In the genomic region with DNA sequence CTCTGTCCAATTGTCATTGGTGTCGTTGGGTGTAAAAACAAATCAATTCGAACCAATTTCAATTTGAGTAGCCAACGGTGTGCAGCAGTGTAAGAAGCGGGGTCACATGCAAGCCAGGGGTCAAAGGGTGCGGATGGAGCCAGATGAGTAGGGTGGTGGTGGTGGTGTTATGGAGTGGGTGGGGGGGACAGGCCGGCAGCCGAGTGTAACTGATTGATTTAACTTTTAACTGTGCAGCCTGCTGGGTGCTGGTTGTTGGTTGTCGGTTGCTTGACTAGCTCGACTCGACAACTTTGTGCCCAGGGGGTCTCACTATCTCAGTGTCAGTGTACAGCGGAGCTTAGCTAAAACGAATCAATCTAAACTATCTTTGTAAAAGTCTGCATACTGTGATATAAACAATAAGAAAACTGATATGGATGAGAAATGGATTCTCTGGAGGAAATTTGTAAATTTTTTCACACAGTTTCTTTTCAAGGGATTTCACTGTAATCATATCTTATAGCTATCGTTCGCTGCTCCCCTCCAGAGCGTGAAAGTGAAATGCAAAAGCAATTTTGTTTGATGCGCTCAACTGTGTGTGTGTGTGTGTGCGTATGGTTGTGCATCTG, we compare ENCODE assay signal across 5 fruit fly cellular contexts.
A peak's percentile ranks its signal among the peaks of the same experiment; 100 is the strongest.
TF ChIP-seq lines count a peak whose summit lies in the region.

No protein-coding gene starts in this region.

- TF ChIP-seq CTCF in whole organism, embryonic (GFP tag; optimal IDR thresholded peaks at IDR 0.05; lab: Kevin White, UChicago), result no peak

TF ChIP-seq in whole organism, adult, 20 proteins besides CTCF, POLR2A, EP300 and RAD21 (continues in another document):
- no peak for TF ChIP-seq kay (GFP tag; lab: Kevin White, UChicago; ENCODE audit: borderline replicate concordance)
- TF ChIP-seq CG7045 (GFP tag; optimal IDR thresholded peaks at IDR 0.05; lab: Kevin White, UChicago), result peak; percentile 57
- peak; percentile 15 for TF ChIP-seq pad (GFP tag; optimal IDR thresholded peaks at IDR 0.05; lab: Kevin White, UChicago)
- TF ChIP-seq cnc (optimal IDR thresholded peaks at IDR 0.05; lab: Kevin White, UChicago), result no peak
- no peak for TF ChIP-seq CG11617 (GFP tag; optimal IDR thresholded peaks at IDR 0.05; lab: Kevin White, UChicago)
- TF ChIP-seq Crg-1 (GFP tag; optimal IDR thresholded peaks at IDR 0.05; lab: Kevin White, UChicago), result no peak
- TF ChIP-seq cic (GFP tag; optimal IDR thresholded peaks at IDR 0.05; lab: Kevin White, UChicago), result no peak
- TF ChIP-seq Mnt (GFP tag; optimal IDR thresholded peaks at IDR 0.05; lab: Kevin White, UChicago), result no peak
- TF ChIP-seq CG14711 (tag; optimal IDR thresholded peaks at IDR 0.05; lab: Kevin White, UChicago), result no peak
- TF ChIP-seq CG5204 (GFP tag; optimal IDR thresholded peaks at IDR 0.05; lab: Kevin White, UChicago), result peak; percentile 31
- no peak for TF ChIP-seq CG1620 (GFP tag; optimal IDR thresholded peaks at IDR 0.05; lab: Kevin White, UChicago)
- peak; percentile 83 for TF ChIP-seq CG12768 (GFP tag; optimal IDR thresholded peaks at IDR 0.05; lab: Kevin White, UChicago)
- TF ChIP-seq ovo (GFP tag; optimal IDR thresholded peaks at IDR 0.05; lab: Kevin White, UChicago), result no peak
- TF ChIP-seq CG33017 (tag; optimal IDR thresholded peaks at IDR 0.05; lab: Kevin White, UChicago), result peak; percentile 73
- TF ChIP-seq tj (GFP tag; optimal IDR thresholded peaks at IDR 0.05; lab: Kevin White, UChicago), result no peak
- TF ChIP-seq bab1 (GFP tag; optimal IDR thresholded peaks at IDR 0.05; lab: Kevin White, UChicago), result no peak
- peak; percentile 62 for TF ChIP-seq CG7101 (tag; optimal IDR thresholded peaks at IDR 0.05; lab: Kevin White, UChicago)

TF ChIP-seq in whole organism, embryonic, 481 proteins besides CTCF, POLR2A, EP300 and RAD21 (continues in another document):
- TF ChIP-seq unc-4 (GFP tag; IDR thresholded peaks at IDR 0.05; lab: Robert Waterston, UW; ENCODE audit: partially characterized antibody) (no peak), CG4424 (GFP tag; optimal IDR thresholded peaks at IDR 0.05; lab: Kevin White, UChicago) (no peak), CG30020 (tag; optimal IDR thresholded peaks at IDR 0.05; lab: Kevin White, UChicago) (no peak), CG7928 (GFP tag; optimal IDR thresholded peaks at IDR 0.05; lab: Kevin White, UChicago) (no peak), CG14710 (tag; optimal IDR thresholded peaks at IDR 0.05; lab: Kevin White, UChicago) (peak; percentile 50), tin (GFP tag; optimal IDR thresholded peaks at IDR 0.05; lab: Kevin White, UChicago) (peak; percentile 75), Dbx (GFP tag; IDR thresholded peaks at IDR 0.05; lab: Robert Waterston, UW) (peak; percentile 55; the same call in 1 of the 3 replicates), CG14965 (GFP tag; optimal IDR thresholded peaks at IDR 0.05; lab: Kevin White, UChicago; ENCODE audit: borderline replicate concordance) (peak; percentile 21), usp (GFP tag; optimal IDR thresholded peaks at IDR 0.05; lab: Kevin White, UChicago) (no peak), schlank (tag; optimal IDR thresholded peaks at IDR 0.05; lab: Kevin White, UChicago) (no peak), CG11247 (GFP tag; IDR thresholded peaks at IDR 0.05; lab: Robert Waterston, UW) (peak; percentile 78), run (tag; optimal IDR thresholded peaks at IDR 0.05; lab: Kevin White, UChicago) (peak; percentile 28), CG9215 (GFP tag; IDR thresholded peaks at IDR 0.05; lab: Robert Waterston, UW) (peak; percentile 60), CG10565 (GFP tag; optimal IDR thresholded peaks at IDR 0.05; lab: Kevin White, UChicago) (no peak), az2 (GFP tag; optimal IDR thresholded peaks at IDR 0.05; lab: Kevin White, UChicago) (peak; percentile 82), BtbVII (GFP tag; optimal IDR thresholded peaks at IDR 0.05; lab: Kevin White, UChicago) (no peak), CG18599 (GFP tag; optimal IDR thresholded peaks at IDR 0.05; lab: Kevin White, UChicago) (peak; percentile 71)

TF ChIP-seq in whole organism, prepupa, 60 proteins besides CTCF, POLR2A, EP300 and RAD21 (continues in another document):
- TF ChIP-seq Lpt (GFP tag; optimal IDR thresholded peaks at IDR 0.05; lab: Kevin White, UChicago) (peak; percentile 65), eg (GFP tag; IDR thresholded peaks at IDR 0.05; lab: Robert Waterston, UW) (peak; percentile 94), Sox14 (GFP tag; optimal IDR thresholded peaks at IDR 0.05; lab: Kevin White, UChicago) (no peak), CG15336 (GFP tag; IDR thresholded peaks at IDR 0.05; lab: Robert Waterston, UW) (peak; percentile 91), salr (GFP tag; optimal IDR thresholded peaks at IDR 0.05; lab: Kevin White, UChicago) (peak in 1 of 2 experiments; percentile 21), CG7368 (GFP tag; optimal IDR thresholded peaks at IDR 0.05; lab: Kevin White, UChicago) (peak; percentile 37), Gug (GFP tag; IDR thresholded peaks at IDR 0.05; lab: Robert Waterston, UW) (peak; percentile 77), dac (GFP tag; optimal IDR thresholded peaks at IDR 0.05; lab: Kevin White, UChicago) (peak; percentile 76), CG8119 (GFP tag; IDR thresholded peaks at IDR 0.05; lab: Robert Waterston, UW) (peak; percentile 90), Hr4 (GFP tag; optimal IDR thresholded peaks at IDR 0.05; lab: Kevin White, UChicago) (no peak), CG31627 (GFP tag; optimal IDR thresholded peaks at IDR 0.05; lab: Kevin White, UChicago) (no peak), esn (GFP tag; optimal IDR thresholded peaks at IDR 0.05; lab: Kevin White, UChicago) (no peak), Hr38 (GFP tag; optimal IDR thresholded peaks at IDR 0.05; lab: Kevin White, UChicago) (peak; percentile 44), CG11762 (GFP tag; optimal IDR thresholded peaks at IDR 0.05; lab: Kevin White, UChicago; ENCODE audit: insufficient read depth) (peak; percentile 48), CG6854 (GFP tag; optimal IDR thresholded peaks at IDR 0.05; lab: Kevin White, UChicago) (no peak), CG11294 (GFP tag; IDR thresholded peaks at IDR 0.05; lab: Robert Waterston, UW) (peak; percentile 76), net (GFP tag; optimal IDR thresholded peaks at IDR 0.05; lab: Kevin White, UChicago) (peak; percentile 58), topi (GFP tag; optimal IDR thresholded peaks at IDR 0.05; lab: Kevin White, UChicago) (no peak)

TF ChIP-seq in whole organism, pupa, 21 proteins besides CTCF, POLR2A, EP300 and RAD21:
- TF ChIP-seq gl (tag; optimal IDR thresholded peaks at IDR 0.05; lab: Kevin White, UChicago), result peak; percentile 2
- no peak for TF ChIP-seq CG8159 (tag; optimal IDR thresholded peaks at IDR 0.05; lab: Kevin White, UChicago)
- TF ChIP-seq Pif1A (GFP tag; optimal IDR thresholded peaks at IDR 0.05; lab: Kevin White, UChicago), result no peak
- peak; percentile 86 for TF ChIP-seq CG12605 (GFP tag; IDR thresholded peaks at IDR 0.05; lab: Robert Waterston, UW)
- no peak for TF ChIP-seq CG13204 (GFP tag; optimal IDR thresholded peaks at IDR 0.05; lab: Kevin White, UChicago)
- peak; percentile 55; the same call in 1 of the 2 replicates for TF ChIP-seq rn (GFP tag; IDR thresholded peaks at IDR 0.05; lab: Robert Waterston, UW)
- TF ChIP-seq CG10348 (GFP tag; IDR thresholded peaks at IDR 0.05; lab: Robert Waterston, UW), result peak; percentile 51
- peak; percentile 88 for TF ChIP-seq CG32121 (GFP tag; IDR thresholded peaks at IDR 0.05; lab: Robert Waterston, UW)
- TF ChIP-seq Pif1B (GFP tag; optimal IDR thresholded peaks at IDR 0.05; lab: Kevin White, UChicago), result no peak
- TF ChIP-seq Ets98B (GFP tag; IDR thresholded peaks at IDR 0.05; lab: Robert Waterston, UW), result peak; percentile 92
- no peak for TF ChIP-seq CG14655 (GFP tag; optimal IDR thresholded peaks at IDR 0.05; lab: Kevin White, UChicago)
- TF ChIP-seq D1 (tag; optimal IDR thresholded peaks at IDR 0.05; lab: Kevin White, UChicago), result no peak
- no peak for TF ChIP-seq CG15710 (tag; optimal IDR thresholded peaks at IDR 0.05; lab: Kevin White, UChicago)
- peak; percentile 79 for TF ChIP-seq fd96Ca (GFP tag; IDR thresholded peaks at IDR 0.05; lab: Robert Waterston, UW)
- peak; percentile 91 for TF ChIP-seq CG4496 (GFP tag; IDR thresholded peaks at IDR 0.05; lab: Robert Waterston, UW)
- TF ChIP-seq CG8301 (tag; optimal IDR thresholded peaks at IDR 0.05; lab: Kevin White, UChicago), result no peak

TF ChIP-seq in whole organism, wandering third instar larva, 38 proteins besides CTCF, POLR2A, EP300 and RAD21:
- no peak for TF ChIP-seq tai (GFP tag; optimal IDR thresholded peaks at IDR 0.05; lab: Kevin White, UChicago)
- no peak for TF ChIP-seq Hr83 (GFP tag; optimal IDR thresholded peaks at IDR 0.05; lab: Kevin White, UChicago; ENCODE audit: poor library complexity, severe bottlenecking)
- peak; percentile 53 for TF ChIP-seq HLH106 (tag; optimal IDR thresholded peaks at IDR 0.05; lab: Kevin White, UChicago)
- no peak for TF ChIP-seq pan (optimal IDR thresholded peaks at IDR 0.05; lab: Kevin White, UChicago)
- no peak for TF ChIP-seq Jra (GFP tag; optimal IDR thresholded peaks at IDR 0.05; lab: Kevin White, UChicago)
